Fruit fly (Drosophila melanogaster) whole organism, adult: Measurements from ENCODE around the gene CG33934.
A peak's percentile ranks its signal among the peaks of the same experiment; 100 is the strongest.

ENCODE experiments used
- CG11617 ChIP-seq: fragments of 200-800 bp; sonication (Bioruptor generic); optimal IDR thresholded peaks from 2 replicates; lab custom pipeline; 2017; ENCODE audit warnings: mild to moderate bottlenecking, missing biosample characterization, missing genetic modification reagents, missing genetic modification characterization
- CG12768 ChIP-seq: fragments of 200-800 bp; sonication (Bioruptor generic); optimal IDR thresholded peaks from 2 replicates; lab custom pipeline; 2017; ENCODE audit warnings: missing biosample characterization, missing genetic modification characterization, mild to moderate bottlenecking, moderate library complexity, missing genetic modification reagents
- CG14711 ChIP-seq: fragments of 200-800 bp; sonication (Bioruptor generic); optimal IDR thresholded peaks from 2 replicates; lab custom pipeline; 2018; ENCODE audit warnings: missing biosample characterization, mild to moderate bottlenecking, missing genetic modification characterization, moderate library complexity
- CG1620 ChIP-seq: fragments of 200-800 bp; sonication (Bioruptor generic); optimal IDR thresholded peaks from 2 replicates; lab custom pipeline; 2016; ENCODE audit warnings: missing biosample characterization, missing genetic modification characterization
- CG33017 ChIP-seq: fragments of 200-800 bp; sonication (Bioruptor generic); optimal IDR thresholded peaks from 2 replicates; lab custom pipeline; 2018; ENCODE audit warnings: missing biosample characterization, mild to moderate bottlenecking, missing genetic modification characterization, moderate library complexity
- CG5204 ChIP-seq: fragments of 200-800 bp; sonication (Bioruptor generic); optimal IDR thresholded peaks from 2 replicates; lab custom pipeline; 2016; ENCODE audit warnings: missing biosample characterization, missing genetic modification characterization
- CG7045 ChIP-seq: fragments of 200-800 bp; sonication (Bioruptor generic); optimal IDR thresholded peaks from 2 replicates; lab custom pipeline; 2017; ENCODE audit warnings: missing biosample characterization, mild to moderate bottlenecking, missing genetic modification characterization
- CG7101 ChIP-seq: fragments of 200-800 bp; sonication (Bioruptor generic); optimal IDR thresholded peaks from 2 replicates; lab custom pipeline; 2018; ENCODE audit warnings: missing biosample characterization, mild to moderate bottlenecking, missing genetic modification characterization, moderate library complexity
- Clk ChIP-seq: fragments of 200-800 bp; sonication (Bioruptor generic); optimal IDR thresholded peaks from 2 replicates; lab custom pipeline; 2017; ENCODE audit warnings: missing biosample characterization, missing genetic modification characterization
- Crg-1 ChIP-seq: fragments of 200-800 bp; sonication (Bioruptor generic); optimal IDR thresholded peaks from 2 replicates; lab custom pipeline; 2016; ENCODE audit warnings: missing biosample characterization, missing genetic modification characterization
- Hr96 ChIP-seq: fragments of 200-800 bp; sonication (Bioruptor generic); optimal IDR thresholded peaks from 2 replicates; lab custom pipeline; 2016; ENCODE audit warnings: missing biosample characterization, missing genetic modification characterization
- Mnt ChIP-seq: fragments of 200-800 bp; sonication (Bioruptor generic); optimal IDR thresholded peaks from 2 replicates; lab custom pipeline; 2016; ENCODE audit warnings: missing biosample characterization, mild to moderate bottlenecking, missing genetic modification characterization
- bab1 ChIP-seq: fragments of 200-800 bp; sonication (Bioruptor generic); optimal IDR thresholded peaks from 3 replicates; lab custom pipeline; 2019; ENCODE audit warnings: missing biosample characterization, mild to moderate bottlenecking, missing genetic modification characterization, moderate library complexity
- cic ChIP-seq: fragments of 200-800 bp; sonication (Bioruptor generic); optimal IDR thresholded peaks from 2 replicates; lab custom pipeline; 2017; ENCODE audit warnings: missing biosample characterization, mild to moderate bottlenecking, missing genetic modification characterization, moderate library complexity
- cnc ChIP-seq, 2 experiments: fragments of >200 bp; optimal IDR thresholded peaks; 2 replicates each; lab custom pipeline; 2017
- kay ChIP-seq: fragments of 200-800 bp; sonication (Bioruptor generic); peaks from one replicate; lab custom pipeline; 2016; ENCODE audit warnings: missing biosample characterization, missing genetic modification characterization, borderline replicate concordance
- ovo ChIP-seq: fragments of 200-800 bp; sonication (Bioruptor generic); optimal IDR thresholded peaks from 2 replicates; lab custom pipeline; 2016; ENCODE audit warnings: missing biosample characterization, missing genetic modification characterization
- pad ChIP-seq: fragments of 200-800 bp; sonication (Bioruptor generic); optimal IDR thresholded peaks from 3 replicates; lab custom pipeline; 2017; ENCODE audit warnings: missing biosample characterization, missing genetic modification characterization, mild to moderate bottlenecking, moderate library complexity, missing genetic modification reagents
- tj ChIP-seq: fragments of 200-800 bp; sonication (Bioruptor generic); optimal IDR thresholded peaks from 3 replicates; lab custom pipeline; 2017; ENCODE audit warnings: missing biosample characterization, mild to moderate bottlenecking, missing genetic modification characterization, moderate library complexity
- toe ChIP-seq: fragments of 200-800 bp; sonication (Bioruptor generic); optimal IDR thresholded peaks from 2 replicates; lab custom pipeline; 2016; ENCODE audit warnings: missing biosample characterization, missing genetic modification characterization

Gene CG33934

DNA sequence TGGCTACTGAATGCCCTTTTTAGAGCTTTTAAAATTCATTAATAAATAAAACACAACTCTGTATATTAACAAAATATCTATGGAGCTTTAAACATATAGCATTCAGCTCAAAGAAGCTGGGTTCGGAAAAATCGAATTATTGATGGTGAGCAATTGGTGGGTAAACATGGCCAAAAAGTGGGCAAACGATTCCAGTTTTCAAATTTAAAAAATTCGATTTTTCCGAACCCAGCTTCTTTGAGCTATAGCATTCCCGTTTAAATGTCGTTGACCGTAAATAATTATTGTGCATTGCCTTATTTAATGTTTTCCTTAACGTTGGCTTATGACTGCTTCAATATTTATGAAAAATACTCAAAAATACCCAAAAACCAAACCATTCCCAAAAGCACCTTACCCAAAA lies 41.0 kb upstream of the CG33934 start:
- TF ChIP-seq Mnt (GFP tag; lab: Kevin White, UChicago): no peak
- no peak for TF ChIP-seq ovo
- TF ChIP-seq CG33017: no peak
- TF ChIP-seq CG7101 (tag; lab: Kevin White, UChicago): no peak
- TF ChIP-seq kay (GFP tag; lab: Kevin White, UChicago): no peak
- TF ChIP-seq CG14711 (tag; lab: Kevin White, UChicago): no peak

DNA sequence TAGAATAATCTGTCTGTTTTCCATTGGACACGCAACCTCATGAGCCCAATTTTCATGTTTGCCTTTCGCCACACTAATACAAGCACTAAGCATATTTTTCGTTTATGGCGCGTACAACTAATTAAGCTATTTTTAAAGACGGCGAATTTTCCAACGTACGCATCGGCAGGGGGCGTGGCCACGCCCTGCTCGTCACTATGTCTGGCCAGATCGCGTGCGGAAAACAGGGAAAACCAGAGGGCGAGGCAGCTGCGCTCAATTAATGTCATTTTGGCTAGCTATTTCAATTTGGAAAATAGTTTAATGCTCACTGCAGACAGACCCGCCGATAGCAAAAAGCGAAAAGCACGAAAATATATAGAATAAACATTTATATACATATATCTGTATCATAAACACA lies 37.9 kb upstream of the CG33934 start:
- no peak for TF ChIP-seq bab1 (GFP tag; lab: Kevin White, UChicago)
- TF ChIP-seq CG33017: no peak
- no peak for TF ChIP-seq CG14711 (tag; lab: Kevin White, UChicago)
- TF ChIP-seq Mnt (GFP tag; lab: Kevin White, UChicago): no peak
- TF ChIP-seq CG7101 (tag; lab: Kevin White, UChicago): no peak
- no peak for TF ChIP-seq Clk (GFP tag; lab: Kevin White, UChicago)
- TF ChIP-seq CG7045 (GFP tag; lab: Kevin White, UChicago): no peak
- TF ChIP-seq toe (GFP tag; lab: Kevin White, UChicago): no peak
- TF ChIP-seq tj: no peak
- no peak for TF ChIP-seq cnc (optimal IDR thresholded peaks at IDR 0.05; lab: Kevin White, UChicago)
- no peak for TF ChIP-seq kay (GFP tag; lab: Kevin White, UChicago)
- no peak for TF ChIP-seq CG11617 (GFP tag; lab: Kevin White, UChicago)
- TF ChIP-seq CG1620 (GFP tag; lab: Kevin White, UChicago): no peak

DNA sequence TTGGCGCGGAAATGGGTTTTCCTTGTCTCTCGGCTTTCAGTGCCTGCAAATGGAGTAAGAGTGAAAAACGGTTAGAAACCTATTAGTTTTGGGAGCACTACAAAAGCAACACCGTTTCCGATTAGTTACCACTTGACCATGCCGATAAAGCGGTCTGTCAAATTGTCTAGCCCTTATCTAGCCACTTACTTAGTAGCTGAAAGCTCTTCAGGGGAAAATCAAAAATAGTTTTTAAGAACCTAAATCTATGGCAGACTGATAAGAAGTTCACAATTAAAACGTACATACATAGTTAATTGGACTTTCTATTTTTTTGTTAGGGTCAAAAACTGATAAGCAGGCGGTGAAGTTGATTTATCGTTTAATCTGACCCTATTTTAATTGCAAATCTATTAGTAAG lies 35.9 kb upstream of the CG33934 start:
- TF ChIP-seq CG1620 (GFP tag; lab: Kevin White, UChicago) (no peak), pad (GFP tag; lab: Kevin White, UChicago) (no peak), CG11617 (GFP tag; lab: Kevin White, UChicago) (no peak), Mnt (GFP tag; lab: Kevin White, UChicago) (no peak), CG5204 (GFP tag; lab: Kevin White, UChicago) (no peak), CG12768 (GFP tag; lab: Kevin White, UChicago) (no peak), toe (GFP tag; lab: Kevin White, UChicago) (no peak), ovo (no peak), Clk (GFP tag; lab: Kevin White, UChicago) (no peak)

DNA sequence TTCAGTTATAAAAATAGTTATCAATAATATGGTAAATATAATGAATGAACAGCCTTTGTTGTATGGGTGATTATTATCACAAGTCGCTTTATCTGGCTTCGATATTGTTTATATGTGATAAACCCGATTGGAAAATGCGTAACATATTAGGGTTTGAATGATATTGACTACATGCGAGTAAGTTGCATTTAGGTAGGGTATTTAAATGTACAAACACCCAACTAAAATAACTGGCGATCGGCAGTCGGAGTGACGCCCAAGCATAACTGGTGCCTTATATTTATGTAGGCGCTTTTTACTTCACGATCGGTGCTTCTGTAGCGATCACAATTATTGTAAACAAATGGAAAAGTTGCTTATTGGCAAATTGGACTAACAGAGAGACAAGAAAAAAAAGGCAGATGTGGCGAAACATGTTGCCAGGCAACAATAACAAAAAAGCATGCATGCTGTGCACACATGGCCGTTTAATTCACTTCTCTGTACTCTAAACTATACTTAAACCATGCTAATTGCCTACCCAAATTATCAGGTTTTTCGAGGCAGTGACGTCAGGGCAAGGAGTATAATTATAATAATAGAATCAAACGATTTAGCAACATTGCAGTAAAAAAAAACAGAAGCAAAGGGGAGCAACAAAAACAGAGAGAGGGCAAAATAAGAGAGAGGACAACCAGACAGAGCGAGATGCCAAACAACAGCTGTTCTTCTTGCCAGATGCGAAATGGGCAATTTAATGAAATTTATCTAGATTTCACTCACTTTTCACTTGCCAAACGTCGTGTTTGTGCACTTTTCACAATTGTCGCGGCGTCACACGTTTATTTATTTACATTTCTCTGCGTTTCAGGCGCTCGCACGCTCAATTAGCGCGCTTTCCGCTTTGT lies 34.9 kb upstream of the CG33934 start:
- TF ChIP-seq kay (GFP tag; lab: Kevin White, UChicago): peak; percentile 20
- no peak for TF ChIP-seq Hr96 (GFP tag; lab: Kevin White, UChicago)
- TF ChIP-seq tj: peak; percentile 35
- no peak for TF ChIP-seq Mnt (GFP tag; lab: Kevin White, UChicago)
- TF ChIP-seq pad (GFP tag; lab: Kevin White, UChicago): peak; percentile 57

DNA sequence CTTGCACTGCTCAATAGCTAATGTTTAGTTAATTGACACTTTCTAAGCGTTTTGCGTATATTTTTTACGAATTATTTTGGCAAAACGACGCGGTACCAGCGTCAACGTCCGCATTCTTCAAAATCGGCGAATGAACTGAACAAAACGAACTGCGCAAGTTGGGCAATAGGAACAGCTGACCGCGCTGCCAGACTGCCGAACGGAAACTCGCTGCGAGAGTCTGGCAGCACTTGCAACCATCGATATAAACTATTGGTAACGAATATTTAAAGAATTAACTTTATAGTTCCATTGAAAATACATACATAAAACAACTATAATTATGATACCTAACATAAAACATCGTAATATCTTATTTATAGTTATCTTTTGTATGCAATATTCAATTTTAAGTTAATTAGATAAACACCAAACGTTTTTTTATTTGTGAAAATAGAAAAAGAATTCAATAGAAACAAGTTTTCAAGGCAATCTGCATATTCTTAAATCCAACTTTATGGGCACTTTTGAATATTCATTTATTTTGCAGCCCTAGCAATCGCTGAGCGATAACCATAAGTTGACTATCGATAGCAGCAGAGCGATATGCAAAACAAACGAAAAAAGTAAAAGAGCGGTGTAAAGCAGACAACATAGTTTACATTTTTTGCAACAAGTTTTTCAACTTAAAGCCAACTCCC lies 34.0 kb upstream of the CG33934 start, which contains the start of the genes Hs6st and MED25:
Gene Hs6st (minus strand): TSS at position 141 of the 680 bp plus-strand sequence.
Gene MED25 (plus strand): TSS at position 576 of the 680 bp plus-strand sequence.
- TF ChIP-seq ovo (peak; percentile 8), Clk (GFP tag; lab: Kevin White, UChicago) (peak; percentile 50), CG14711 (tag; lab: Kevin White, UChicago) (peak; percentile 68), bab1 (GFP tag; lab: Kevin White, UChicago) (peak; percentile 77), CG7101 (tag; lab: Kevin White, UChicago) (peak; percentile 26), CG5204 (GFP tag; lab: Kevin White, UChicago) (peak; percentile 47), cnc (optimal IDR thresholded peaks at IDR 0.05; lab: Kevin White, UChicago) (no peak), Crg-1 (GFP tag; lab: Kevin White, UChicago) (no peak), toe (GFP tag; lab: Kevin White, UChicago) (peak; percentile 42), CG1620 (GFP tag; lab: Kevin White, UChicago) (peak; percentile 17), cic (no peak), kay (GFP tag; lab: Kevin White, UChicago) (no peak), CG12768 (GFP tag; lab: Kevin White, UChicago) (peak; percentile 72), CG7045 (GFP tag; lab: Kevin White, UChicago) (peak; percentile 50), pad (GFP tag; lab: Kevin White, UChicago) (peak; percentile 40), Mnt (GFP tag; lab: Kevin White, UChicago) (peak; percentile 40), tj (peak; percentile 2), CG11617 (GFP tag; lab: Kevin White, UChicago) (peak; percentile 41)

DNA sequence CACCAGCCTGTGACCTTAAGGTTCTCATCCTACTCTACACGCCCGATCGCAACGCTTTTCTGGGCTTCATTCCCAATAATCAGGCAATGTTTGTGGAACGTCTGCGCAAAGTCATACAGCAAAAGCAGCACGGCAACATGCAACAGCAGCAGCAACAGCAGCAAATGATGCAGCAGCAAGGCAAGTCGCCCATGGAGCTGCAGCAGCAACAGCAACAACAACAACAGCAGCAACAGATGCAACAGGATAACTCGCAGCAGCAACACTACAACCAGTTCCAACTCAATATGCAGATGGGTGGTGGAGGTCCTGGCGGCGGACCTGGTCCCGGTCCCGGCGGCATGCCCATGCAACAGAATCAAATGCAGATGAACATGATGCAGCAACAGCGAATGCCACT lies 31.6 kb upstream of the CG33934 start:
- TF ChIP-seq CG33017: no peak
- TF ChIP-seq CG1620 (GFP tag; lab: Kevin White, UChicago): no peak
- no peak for TF ChIP-seq CG7101 (tag; lab: Kevin White, UChicago)
- TF ChIP-seq Mnt (GFP tag; lab: Kevin White, UChicago): no peak
- TF ChIP-seq Hr96 (GFP tag; lab: Kevin White, UChicago): no peak
- TF ChIP-seq CG11617 (GFP tag; lab: Kevin White, UChicago): no peak
- no peak for TF ChIP-seq Clk (GFP tag; lab: Kevin White, UChicago)
- TF ChIP-seq CG5204 (GFP tag; lab: Kevin White, UChicago): no peak
- no peak for TF ChIP-seq pad (GFP tag; lab: Kevin White, UChicago)
- TF ChIP-seq cic: no peak
- TF ChIP-seq CG7045 (GFP tag; lab: Kevin White, UChicago): no peak
- no peak for TF ChIP-seq Crg-1 (GFP tag; lab: Kevin White, UChicago)
- no peak for TF ChIP-seq CG14711 (tag; lab: Kevin White, UChicago)
